Worm (Caenorhabditis elegans) whole organism, L3 larva: ENCODE data around the gene zif-1.

Experiments
- aly-2 ChIP-seq: fragments of 150-350 bp; optimal IDR thresholded peaks from 2 replicates; lab custom pipeline; 2014; ENCODE audit warnings: missing biosample characterization, missing genetic modification characterization
- elt-1 ChIP-seq: fragments of 150-350 bp; optimal IDR thresholded peaks from 2 replicates; lab custom pipeline; 2014; ENCODE audit warnings: missing biosample characterization, missing genetic modification characterization
- fkh-10 ChIP-seq: sonication (generic microtip); optimal IDR thresholded peaks from 2 replicates; lab custom pipeline; 2017; ENCODE audit warnings: missing biosample characterization, missing genetic modification reagents, missing genetic modification characterization
- nhr-12 ChIP-seq: fragments of 150-350 bp; optimal IDR thresholded peaks from 2 replicates; lab custom pipeline; 2014; ENCODE audit warnings: missing biosample characterization, missing genetic modification characterization
- nhr-23 ChIP-seq: fragments of 150-350 bp; optimal IDR thresholded peaks from 2 replicates; lab custom pipeline; 2014; ENCODE audit warnings: missing biosample characterization, missing genetic modification reagents, missing genetic modification characterization

ce11 chrIII:8985965-8986364 lies 16.6 kb upstream of the zif-1 start:
- no peak for TF ChIP-seq elt-1
- TF ChIP-seq nhr-23: no peak
- no peak for TF ChIP-seq nhr-12 (tag; lab: Kevin White, UChicago)
- no peak for TF ChIP-seq aly-2 (tag; lab: Kevin White, UChicago)
- TF ChIP-seq fkh-10: no peak
